Fruit fly (Drosophila melanogaster): Measurements from ENCODE around the gene mRpL11.

Gene mRpL11

dm6 chr3R:14469724-14470123, 41.9 kb upstream of the mRpL11 start (continued):
- TF ChIP-seq nerfin-2 (GFP tag; IDR thresholded peaks at IDR 0.05; ENCODE audit: partially characterized antibody) (no peak), CG8388 (GFP tag; optimal IDR thresholded peaks at IDR 0.05) (peak; percentile 56), CG17802 (tag; optimal IDR thresholded peaks at IDR 0.05) (no peak), CG2116 (GFP tag; optimal IDR thresholded peaks at IDR 0.05) (no peak), CG8924 (tag; optimal IDR thresholded peaks at IDR 0.05) (peak; percentile 74), CG12942 (GFP tag; optimal IDR thresholded peaks at IDR 0.05) (peak; percentile 10), CG7556 (GFP tag; optimal IDR thresholded peaks at IDR 0.05) (peak; percentile 53), CG7786 (GFP tag; optimal IDR thresholded peaks at IDR 0.05) (no peak), Oaz (GFP tag; IDR thresholded peaks at IDR 0.05) (no peak), ATbp (GFP tag; optimal IDR thresholded peaks at IDR 0.05) (peak; percentile 50), Dll (GFP tag; IDR thresholded peaks at IDR 0.05; ENCODE audit: partially characterized antibody) (no peak), prd (optimal IDR thresholded peaks at IDR 0.05) (no peak), prd (GFP tag; IDR thresholded peaks at IDR 0.05) (peak; percentile 78), CG7271 (tag; optimal IDR thresholded peaks at IDR 0.05) (no peak), tin (GFP tag; optimal IDR thresholded peaks at IDR 0.05) (peak; percentile 63), CG7928 (GFP tag; optimal IDR thresholded peaks at IDR 0.05) (no peak), sim (GFP tag; IDR thresholded peaks at IDR 0.05) (peak; percentile 27; the same call in 1 of the 2 replicates), pfk (GFP tag; optimal IDR thresholded peaks at IDR 0.05) (no peak), jing (GFP tag; optimal IDR thresholded peaks at IDR 0.05) (peak; percentile 13), CG5953 (GFP tag; IDR thresholded peaks at IDR 0.05) (no peak), Doc2 (GFP tag; IDR thresholded peaks at IDR 0.05) (no peak), cato (GFP tag; optimal IDR thresholded peaks at IDR 0.05; ENCODE audit: borderline replicate concordance) (no peak), CG4617 (GFP tag; optimal IDR thresholded peaks at IDR 0.05; ENCODE audit: borderline replicate concordance) (no peak), CG10959 (GFP tag; IDR thresholded peaks at IDR 0.05) (peak; percentile 48), TFAM (GFP tag; optimal IDR thresholded peaks at IDR 0.05) (peak; percentile 39), CG4730 (GFP tag; IDR thresholded peaks at IDR 0.05) (no peak), CG8478 (optimal IDR thresholded peaks at IDR 0.05) (no peak), h (optimal IDR thresholded peaks at IDR 0.05) (no peak), CG13775 (GFP tag; optimal IDR thresholded peaks at IDR 0.05) (peak; percentile 62), gem (tag; optimal IDR thresholded peaks at IDR 0.05) (peak; percentile 80), fd102C (GFP tag; optimal IDR thresholded peaks at IDR 0.05) (no peak), tna (GFP tag; IDR thresholded peaks at IDR 0.05; ENCODE audit: partially characterized antibody) (no peak), p53 (GFP tag; optimal IDR thresholded peaks at IDR 0.05) (no peak), Max (GFP tag; optimal IDR thresholded peaks at IDR 0.05) (peak; percentile 55), Bdp1 (GFP tag; optimal IDR thresholded peaks at IDR 0.05) (peak; percentile 14), Adf1 (GFP tag; IDR thresholded peaks at IDR 0.05) (no peak), maf-S (GFP tag; optimal IDR thresholded peaks at IDR 0.05) (no peak), CG3847 (GFP tag; IDR thresholded peaks at IDR 0.05) (peak; percentile 23; the same call in 1 of the 2 replicates), Atf-2 (GFP tag; optimal IDR thresholded peaks at IDR 0.05) (no peak), Bteb2 (GFP tag; optimal IDR thresholded peaks at IDR 0.05) (no peak), gsb-n (tag; optimal IDR thresholded peaks at IDR 0.05) (peak; percentile 62), CG11504 (tag; optimal IDR thresholded peaks at IDR 0.05) (peak; percentile 78), yki (optimal IDR thresholded peaks at IDR 0.05) (no peak), her (GFP tag; optimal IDR thresholded peaks at IDR 0.05) (no peak), CG3407 (GFP tag; optimal IDR thresholded peaks at IDR 0.05) (peak; percentile 21), Sox102F (GFP tag; optimal IDR thresholded peaks at IDR 0.05) (peak; percentile 69), CG12744 (GFP tag; optimal IDR thresholded peaks at IDR 0.05) (no peak), Hey (tag; optimal IDR thresholded peaks at IDR 0.05) (no peak), ERR (GFP tag; optimal IDR thresholded peaks at IDR 0.05) (no peak), CG10565 (GFP tag; optimal IDR thresholded peaks at IDR 0.05) (no peak), ash1 (GFP tag; optimal IDR thresholded peaks at IDR 0.05) (no peak), CG9797 (GFP tag; optimal IDR thresholded peaks at IDR 0.05) (no peak), C15 (GFP tag; IDR thresholded peaks at IDR 0.05) (no peak)

Measured in whole organism, embryonic.